Worm (Caenorhabditis elegans) whole organism, L3 larva: Measurements from ENCODE around the gene fbxa-98.

Experiments
- ZK546.5 ChIP-seq: sonication (generic microtip); optimal IDR thresholded peaks from 2 replicates; lab custom pipeline; 2017; ENCODE audit warnings: missing biosample characterization, missing genetic modification characterization
- aly-2 ChIP-seq: fragments of 150-350 bp; optimal IDR thresholded peaks from 2 replicates; lab custom pipeline; 2014; ENCODE audit warnings: missing biosample characterization, missing genetic modification characterization
- ama-1 ChIP-seq: fragments of 150-350 bp; optimal IDR thresholded peaks from 2 replicates; lab custom pipeline; 2018
- elt-2 ChIP-seq: sonication (generic microtip); optimal IDR thresholded peaks from 2 replicates; lab custom pipeline; 2016; ENCODE audit warnings: missing genetic modification reagents, mild to moderate bottlenecking, missing genetic modification characterization, missing compliant biosample characterization
- fkh-10 ChIP-seq: sonication (generic microtip); optimal IDR thresholded peaks from 2 replicates; lab custom pipeline; 2017; ENCODE audit warnings: missing biosample characterization, missing genetic modification reagents, missing genetic modification characterization
- fkh-2 ChIP-seq: fragments of 150-350 bp; optimal IDR thresholded peaks from 2 replicates; lab custom pipeline; 2014; ENCODE audit warnings: missing biosample characterization, missing genetic modification reagents, missing genetic modification characterization
- hmg-11 ChIP-seq: sonication (generic microtip); optimal IDR thresholded peaks from 2 replicates; lab custom pipeline; 2016; ENCODE audit warnings: missing genetic modification characterization, missing compliant biosample characterization
- nhr-11 ChIP-seq: fragments of 150-350 bp; optimal IDR thresholded peaks from 2 replicates; lab custom pipeline; 2014; ENCODE audit warnings: missing biosample characterization, missing genetic modification characterization
- nhr-237 ChIP-seq: fragments of 150-350 bp; optimal IDR thresholded peaks from 2 replicates; lab custom pipeline; 2014; ENCODE audit warnings: missing biosample characterization, missing genetic modification characterization
- nhr-67 ChIP-seq: fragments of 150-350 bp; optimal IDR thresholded peaks from 2 replicates; lab custom pipeline; 2014; ENCODE audit warnings: missing biosample characterization, missing genetic modification characterization
- nhr-76 ChIP-seq: fragments of 150-350 bp; sonication (generic microtip); optimal IDR thresholded peaks from 5 replicates; lab custom pipeline; 2014; ENCODE audit warnings: missing biosample characterization, missing genetic modification characterization
- nhr-77 ChIP-seq: fragments of 150-350 bp; optimal IDR thresholded peaks from 2 replicates; lab custom pipeline; 2014; ENCODE audit warnings: missing biosample characterization, missing genetic modification characterization
- snpc-4 ChIP-seq: fragments of 150-350 bp; optimal IDR thresholded peaks from 2 replicates; lab custom pipeline; 2014; ENCODE audit warnings: missing biosample characterization, missing genetic modification characterization
- ztf-4 ChIP-seq: fragments of 150-350 bp; optimal IDR thresholded peaks from 2 replicates; lab custom pipeline; 2014; ENCODE audit warnings: missing biosample characterization, missing genetic modification characterization

DNA sequence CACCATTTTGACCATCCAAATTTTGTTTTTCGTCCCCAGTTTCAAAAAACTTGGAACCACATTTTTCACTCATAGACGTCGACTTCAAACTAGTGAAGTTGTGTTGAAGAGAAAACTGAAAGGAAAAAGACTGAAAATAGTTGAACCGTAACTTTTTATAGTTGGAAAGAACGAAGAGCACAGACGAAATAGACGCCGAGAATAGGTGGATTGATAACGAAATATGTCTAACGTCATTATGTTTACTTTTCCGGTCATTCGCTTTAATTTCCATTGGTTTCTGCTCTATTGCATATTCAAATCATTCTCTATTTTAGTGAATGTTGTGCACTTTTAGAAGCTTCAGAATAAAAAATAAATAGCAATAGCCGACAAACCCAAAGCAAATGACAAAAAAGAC is 23.5 kb upstream of the fbxa-98 start, which contains the start of gene C08F11.13:
- TF ChIP-seq ZK546.5 = no peak
- TF ChIP-seq fkh-2 (tag; lab: Kevin White, UChicago) = no peak
- TF ChIP-seq elt-2 (tag; lab: Kevin White, UChicago) = peak; percentile 69
- TF ChIP-seq nhr-76 = no peak
- TF ChIP-seq fkh-10 = no peak
- TF ChIP-seq aly-2 (tag; lab: Kevin White, UChicago) = no peak
- no peak for TF ChIP-seq ztf-4 (tag; lab: Kevin White, UChicago)
- TF ChIP-seq nhr-237 (tag; lab: Kevin White, UChicago) = no peak
- no peak for TF ChIP-seq nhr-11
- TF ChIP-seq snpc-4 (tag; lab: Kevin White, UChicago) = no peak
- no peak for TF ChIP-seq ama-1 (lab: Kevin White, UChicago)
- no peak for TF ChIP-seq nhr-77
- no peak for TF ChIP-seq hmg-11 (tag; lab: Kevin White, UChicago)
- TF ChIP-seq nhr-67 (tag; lab: Kevin White, UChicago) = no peak
